Worm (Caenorhabditis elegans) whole organism, dauer: ENCODE data around the gene C15F1.5.

ENCODE experiments used
- unc-62 ChIP-seq: sonication (generic microtip); optimal IDR thresholded peaks from 2 replicates; lab custom pipeline; 2017; ENCODE audit warnings: missing biosample characterization, missing genetic modification reagents, missing genetic modification characterization

C15F1.5 gene

ce11 chrII:6958136-6958535 is 12.3 kb downstream of the C15F1.5 start:
- TF ChIP-seq unc-62, result no peak

- TF ChIP-seq unc-62, result no peak
Measured at ce11 chrII:6955084-6955697, 15.2 kb downstream of the C15F1.5 start.

DNA sequence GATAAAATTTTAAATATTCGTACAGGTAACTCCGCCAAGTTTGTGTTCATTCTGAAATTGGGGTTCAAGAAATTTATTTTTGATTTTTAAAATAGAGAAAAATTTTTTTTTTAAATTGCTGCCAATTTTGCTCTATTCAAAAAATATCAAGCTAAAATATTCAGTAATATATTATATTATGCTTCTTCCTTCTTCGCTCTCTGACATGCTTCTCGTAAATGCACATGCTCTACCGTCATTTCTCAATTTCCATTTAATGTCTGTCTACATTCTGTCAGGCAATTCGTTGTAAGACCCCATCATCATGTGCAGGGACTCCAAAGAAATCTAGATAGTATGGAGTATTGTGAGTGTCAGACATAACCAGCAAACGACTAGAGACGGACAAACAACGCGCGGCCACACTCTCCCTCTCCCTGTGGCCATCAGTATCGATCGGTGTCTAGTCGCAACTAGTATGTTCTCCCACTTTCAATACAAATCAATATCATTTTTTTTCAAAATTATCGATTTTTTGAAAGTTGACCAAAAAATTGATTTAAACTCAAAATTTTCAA is 19.1 kb downstream of the C15F1.5 start, which contains the start of the genes malt-1 and ceh-38:
Gene malt-1 (minus strand): TSS at position 51 of the 557 bp plus-strand sequence.
Gene ceh-38 (plus strand): TSS at position 277 of the 557 bp plus-strand sequence.
- TF ChIP-seq unc-62, result no peak

- TF ChIP-seq unc-62, result no peak
Measured at ce11 chrII:6943299-6944051, 26.9 kb downstream of the C15F1.5 start.

DNA sequence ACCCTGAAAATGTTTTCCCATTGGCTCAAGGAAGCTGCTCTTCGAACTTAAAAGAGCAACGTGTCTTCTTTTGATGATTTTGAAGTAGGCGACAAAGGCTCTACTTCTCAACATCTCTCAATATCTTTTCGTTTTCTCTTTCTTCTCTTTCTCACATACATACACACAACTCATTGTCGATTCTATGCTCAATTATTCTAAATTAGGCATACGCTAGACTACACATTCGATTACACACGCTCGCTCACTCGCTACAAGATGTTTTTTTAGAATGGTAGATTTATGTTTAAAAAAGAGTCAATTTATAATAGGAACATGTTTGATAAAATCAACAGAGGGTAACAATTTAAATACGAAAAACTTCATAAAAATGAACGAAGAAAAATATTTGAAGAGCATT is 28.9 kb downstream of the C15F1.5 start:
- no peak for TF ChIP-seq unc-62

- no peak for TF ChIP-seq unc-62
Measured at ce11 chrII:6940726-6941230, 29.6 kb downstream of the C15F1.5 start.

- TF ChIP-seq unc-62, result no peak
Measured at ce11 chrII:6939873-6940272, 30.5 kb downstream of the C15F1.5 start.

DNA sequence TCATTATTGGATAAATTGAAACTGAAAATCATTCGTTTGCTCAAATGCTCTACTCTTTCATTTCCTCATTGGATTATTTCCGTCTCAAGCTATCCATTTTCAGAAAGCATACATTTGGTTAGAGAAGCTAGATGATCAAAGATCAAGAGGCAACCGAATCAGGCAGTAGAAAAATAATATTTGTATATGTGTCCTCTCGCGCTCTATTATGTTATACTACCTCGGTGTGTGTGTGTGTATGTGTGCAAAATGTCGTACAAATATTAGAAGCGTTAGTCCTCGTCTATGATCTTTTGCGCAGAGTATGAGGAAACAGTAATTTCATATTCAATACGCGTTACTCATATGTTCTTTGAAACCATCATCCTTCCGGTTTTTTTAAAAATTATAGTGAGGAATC is 33.4 kb downstream of the C15F1.5 start:
- TF ChIP-seq unc-62, result no peak

DNA sequence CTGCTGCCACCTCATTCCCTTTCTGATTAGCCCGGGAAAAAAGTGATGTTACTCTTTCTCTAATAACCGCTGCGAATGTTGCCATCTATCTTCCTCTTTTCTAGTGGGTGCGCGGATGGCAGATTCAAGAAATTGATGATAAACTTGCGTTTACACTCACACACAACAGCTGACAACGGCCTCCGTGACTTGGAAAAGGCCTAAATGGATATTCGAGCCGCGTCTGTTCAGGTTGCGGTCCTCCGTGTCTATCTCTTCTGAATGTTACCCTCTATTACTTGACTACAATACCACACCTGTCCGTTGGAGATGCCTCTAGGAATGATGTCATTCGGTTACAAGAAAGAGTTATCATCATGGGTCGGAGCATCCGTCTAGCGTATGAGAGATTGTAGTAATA is 33.9 kb downstream of the C15F1.5 start:
- no peak for TF ChIP-seq unc-62

- TF ChIP-seq unc-62, result no peak
Measured at ce11 chrII:6935975-6936374, 34.4 kb downstream of the C15F1.5 start.

DNA sequence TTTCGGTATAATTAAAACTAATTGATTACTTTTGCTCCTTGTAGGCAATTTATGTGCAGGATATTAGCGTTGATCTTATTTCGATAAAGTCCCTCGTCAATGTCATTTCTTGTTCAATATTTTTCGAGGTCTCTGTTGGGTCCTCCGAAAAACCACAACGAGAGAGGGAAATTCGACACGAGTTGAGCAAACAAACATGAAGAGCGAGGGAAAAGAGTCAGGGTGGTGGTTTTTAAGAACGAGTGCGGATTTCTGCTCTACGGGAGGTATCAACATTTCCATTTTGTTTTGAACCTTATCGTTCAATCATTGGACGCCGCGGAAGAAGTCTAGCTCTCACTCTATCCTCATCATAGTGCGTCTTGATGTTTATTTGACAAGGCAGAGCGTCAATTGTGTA is 35.7 kb downstream of the C15F1.5 start:
- no peak for TF ChIP-seq unc-62

DNA sequence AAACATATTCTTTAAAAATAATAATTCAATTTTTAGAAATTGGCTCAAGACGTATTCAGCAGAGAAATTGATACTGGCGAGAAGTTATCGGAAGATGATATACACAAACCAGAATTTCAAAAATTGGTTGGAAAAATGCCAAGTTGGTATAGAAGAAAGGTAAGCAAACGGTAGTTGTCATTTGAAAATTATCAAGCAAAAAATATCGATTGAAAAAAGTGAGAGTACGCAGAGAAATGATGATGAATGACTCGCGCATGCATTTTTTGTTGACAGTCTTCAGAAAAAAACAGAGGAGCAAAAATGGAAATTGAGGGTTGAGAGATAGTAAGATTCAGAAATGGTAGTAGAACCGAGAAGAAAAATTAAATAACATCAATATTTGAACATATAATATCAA is 37.4 kb downstream of the C15F1.5 start:
- TF ChIP-seq unc-62, result no peak

DNA sequence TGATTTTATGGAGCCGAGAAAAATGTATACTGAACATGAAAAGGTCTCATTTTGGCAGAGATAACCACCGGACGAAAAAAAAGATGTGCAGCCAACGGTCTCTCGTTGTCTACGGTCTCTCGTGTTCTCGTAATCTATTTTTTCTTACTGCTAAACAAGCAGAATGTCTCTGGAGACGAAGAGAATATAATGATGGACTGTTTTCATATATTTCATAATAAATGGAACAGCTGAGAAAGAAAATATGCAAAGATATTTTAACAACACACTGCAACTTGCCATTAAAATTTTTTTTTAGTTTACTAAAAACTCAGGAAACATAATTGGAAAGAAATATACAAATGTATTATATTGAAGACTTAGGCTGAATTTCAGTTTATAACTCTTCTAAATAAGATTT is 40.3 kb downstream of the C15F1.5 start:
- no peak for TF ChIP-seq unc-62

- TF ChIP-seq unc-62, result no peak
Measured at ce11 chrII:6928416-6928815, 42.0 kb downstream of the C15F1.5 start, which contains the start of gene flcn-1. TSS of gene flcn-1 (plus strand) at chrII:6928763.

DNA sequence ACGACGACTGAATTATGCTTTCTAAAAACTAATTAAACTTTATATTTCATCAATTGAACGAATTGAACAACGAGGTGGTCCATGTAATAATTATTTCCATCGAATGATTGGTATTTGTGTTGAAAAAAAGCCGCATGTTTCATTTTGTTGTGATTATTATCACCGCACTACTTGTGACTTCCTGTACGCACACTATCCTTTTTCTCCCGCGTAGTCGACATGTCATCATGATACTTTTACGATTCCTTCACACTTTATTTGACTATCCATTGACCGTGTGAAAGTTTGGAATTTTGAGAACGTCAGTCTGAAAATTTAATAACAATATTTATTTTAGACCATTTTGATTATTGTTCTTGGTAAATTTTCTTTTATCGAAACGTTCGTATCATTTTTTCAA is 42.8 kb downstream of the C15F1.5 start, which contains the start of gene F22D3.4:
Gene F22D3.4 (minus strand): TSS at position 1 of the 400 bp plus-strand sequence.
- no peak for TF ChIP-seq unc-62

DNA sequence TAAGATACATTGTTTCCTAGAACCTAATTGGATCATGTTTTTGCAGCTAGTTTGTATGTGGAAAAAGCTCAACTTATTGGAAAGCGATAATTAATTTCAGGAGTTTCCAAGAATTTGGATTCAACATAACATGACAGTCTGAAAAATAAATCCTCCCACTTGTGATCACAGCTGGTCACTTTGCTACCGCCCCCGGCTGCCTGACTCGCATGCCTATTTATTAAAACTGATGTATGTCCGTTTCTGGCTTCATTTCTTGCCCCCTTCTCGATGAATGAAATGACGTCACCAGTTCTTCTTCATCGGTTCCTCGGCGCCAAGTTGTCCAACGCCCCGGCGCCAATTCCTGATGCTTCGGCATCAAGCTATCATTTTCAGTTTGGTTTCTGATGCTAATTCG is 43.4 kb downstream of the C15F1.5 start:
- no peak for TF ChIP-seq unc-62

DNA sequence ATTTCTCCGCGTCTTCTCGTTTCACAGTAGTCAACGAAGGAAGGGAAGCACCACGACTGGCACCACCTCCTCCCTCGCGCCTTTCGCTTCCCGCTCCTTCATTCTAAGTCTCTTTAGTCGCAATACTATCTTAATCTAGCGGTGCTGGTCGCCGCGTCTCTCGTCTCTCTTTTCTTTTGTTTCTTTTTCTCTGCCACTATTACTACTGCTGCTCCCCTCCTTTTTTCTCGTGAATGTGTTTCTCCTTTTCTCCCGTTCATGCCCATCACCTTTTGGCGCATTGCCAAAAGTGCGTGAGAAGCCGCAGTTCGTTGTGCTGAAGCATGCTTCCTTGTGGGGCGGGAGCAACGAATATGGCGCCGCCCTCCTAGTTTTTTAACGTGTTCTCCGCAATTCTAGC is 43.9 kb downstream of the C15F1.5 start:
- TF ChIP-seq unc-62, result no peak

- no peak for TF ChIP-seq unc-62
Measured at ce11 chrII:6926054-6926453, 44.4 kb downstream of the C15F1.5 start.
